Fruit fly (Drosophila melanogaster): ENCODE measurements around the gene pnr.
A peak's percentile ranks its signal among the peaks of the same experiment; 100 is the strongest.

pnr gene

dm6 chr3R:16025587-16026223 is at the start of gene pnr:
pnr (plus strand) TSS chr3R:16026079.
- TF ChIP-seq CG12768 (GFP tag; optimal IDR thresholded peaks at IDR 0.05), result no peak
- peak; percentile 37 for TF ChIP-seq pad (GFP tag; optimal IDR thresholded peaks at IDR 0.05)
- TF ChIP-seq CG7101 (tag; optimal IDR thresholded peaks at IDR 0.05), result no peak
- no peak for TF ChIP-seq cic (GFP tag; optimal IDR thresholded peaks at IDR 0.05)
- no peak for TF ChIP-seq Hr96 (GFP tag; optimal IDR thresholded peaks at IDR 0.05)
- peak; percentile 3 for TF ChIP-seq ovo (GFP tag; optimal IDR thresholded peaks at IDR 0.05)
- TF ChIP-seq Clk (GFP tag; optimal IDR thresholded peaks at IDR 0.05), result no peak

dm6 chr3R:15983541-15984229 is 42.2 kb upstream of the pnr start:
- TF ChIP-seq Hr96 (GFP tag; optimal IDR thresholded peaks at IDR 0.05) (no peak), cnc (optimal IDR thresholded peaks at IDR 0.05) (peak in 1 of 2 experiments; percentile 17), cic (GFP tag; optimal IDR thresholded peaks at IDR 0.05) (no peak), CG14711 (tag; optimal IDR thresholded peaks at IDR 0.05) (no peak), CG1620 (GFP tag; optimal IDR thresholded peaks at IDR 0.05) (no peak), ovo (GFP tag; optimal IDR thresholded peaks at IDR 0.05) (no peak), pad (GFP tag; optimal IDR thresholded peaks at IDR 0.05) (no peak)

- TF ChIP-seq Mnt (GFP tag; optimal IDR thresholded peaks at IDR 0.05) (no peak), CG14711 (tag; optimal IDR thresholded peaks at IDR 0.05) (peak; percentile 61), CG7101 (tag; optimal IDR thresholded peaks at IDR 0.05) (peak; percentile 55), CG11617 (GFP tag; optimal IDR thresholded peaks at IDR 0.05) (peak; percentile 33), cic (GFP tag; optimal IDR thresholded peaks at IDR 0.05) (peak; percentile 43), Hr96 (GFP tag; optimal IDR thresholded peaks at IDR 0.05) (no peak), CG5204 (GFP tag; optimal IDR thresholded peaks at IDR 0.05) (no peak), CG33017 (tag; optimal IDR thresholded peaks at IDR 0.05) (peak; percentile 54), kay (GFP tag; ENCODE audit: borderline replicate concordance) (peak; percentile 80), ovo (GFP tag; optimal IDR thresholded peaks at IDR 0.05) (no peak), CG1620 (GFP tag; optimal IDR thresholded peaks at IDR 0.05) (no peak), tj (GFP tag; optimal IDR thresholded peaks at IDR 0.05) (peak; percentile 13), CG7045 (GFP tag; optimal IDR thresholded peaks at IDR 0.05) (peak; percentile 31), Crg-1 (GFP tag; optimal IDR thresholded peaks at IDR 0.05) (no peak), Clk (GFP tag; optimal IDR thresholded peaks at IDR 0.05) (no peak), pad (GFP tag; optimal IDR thresholded peaks at IDR 0.05) (no peak), cnc (optimal IDR thresholded peaks at IDR 0.05) (peak in 1 of 2 experiments; percentile 57), CG12768 (GFP tag; optimal IDR thresholded peaks at IDR 0.05) (peak; percentile 63), toe (GFP tag; optimal IDR thresholded peaks at IDR 0.05) (no peak), bab1 (GFP tag; optimal IDR thresholded peaks at IDR 0.05) (no peak)
These were observed 41.3 kb upstream of the pnr start for dm6 chr3R:15984483-15985118.

- TF ChIP-seq kay (GFP tag; ENCODE audit: borderline replicate concordance) (no peak), cnc (optimal IDR thresholded peaks at IDR 0.05) (no peak), ovo (GFP tag; optimal IDR thresholded peaks at IDR 0.05) (no peak), Hr96 (GFP tag; optimal IDR thresholded peaks at IDR 0.05) (no peak), Mnt (GFP tag; optimal IDR thresholded peaks at IDR 0.05) (peak; percentile 34), cic (GFP tag; optimal IDR thresholded peaks at IDR 0.05) (peak; percentile 83), toe (GFP tag; optimal IDR thresholded peaks at IDR 0.05) (no peak)
These were observed 40.1 kb upstream of the pnr start, which contains the start of gene srp for dm6 chr3R:15985762-15986214. srp (plus strand) TSS chr3R:15986152.

dm6 chr3R:15987064-15987649 is 38.7 kb upstream of the pnr start:
- TF ChIP-seq tj (GFP tag; optimal IDR thresholded peaks at IDR 0.05) (no peak), kay (GFP tag; ENCODE audit: borderline replicate concordance) (peak; percentile 65), cic (GFP tag; optimal IDR thresholded peaks at IDR 0.05) (peak; percentile 16)

- TF ChIP-seq bab1 (GFP tag; optimal IDR thresholded peaks at IDR 0.05) (no peak), CG1620 (GFP tag; optimal IDR thresholded peaks at IDR 0.05) (no peak), CG14711 (tag; optimal IDR thresholded peaks at IDR 0.05) (no peak), pad (GFP tag; optimal IDR thresholded peaks at IDR 0.05) (no peak), Mnt (GFP tag; optimal IDR thresholded peaks at IDR 0.05) (no peak), Clk (GFP tag; optimal IDR thresholded peaks at IDR 0.05) (no peak), ovo (GFP tag; optimal IDR thresholded peaks at IDR 0.05) (no peak), CG7101 (tag; optimal IDR thresholded peaks at IDR 0.05) (no peak), CG5204 (GFP tag; optimal IDR thresholded peaks at IDR 0.05) (no peak), Crg-1 (GFP tag; optimal IDR thresholded peaks at IDR 0.05) (no peak)
These were observed 37.5 kb upstream of the pnr start for dm6 chr3R:15988353-15988752.

Data from whole organism, adult.